Worm (Caenorhabditis elegans) whole organism, young adult: Measurements from ENCODE around the gene W02F12.4.

Source experiments
- B0336.3 ChIP-seq: fragments of 200-800 bp; sonication (Bioruptor generic); IDR thresholded peaks from 2 replicates; pipeline ENCODE4 v1.3.6; 2022; ENCODE audit warnings: missing genetic modification characterization, missing compliant biosample characterization
- C06A6.2 ChIP-seq: fragments of 200-800 bp; sonication (Bioruptor generic); conservative IDR thresholded peaks from 2 replicates; pipeline ENCODE4 v1.3.6; 2022; ENCODE audit warnings: missing genetic modification characterization, missing compliant biosample characterization
- D2030.7 ChIP-seq: fragments of 200-800 bp; sonication (Bioruptor generic); IDR thresholded peaks from 2 replicates; pipeline ENCODE4 v1.3.6; 2022; ENCODE audit warnings: missing genetic modification reagents, missing genetic modification characterization, missing compliant biosample characterization
- F10E7.11 ChIP-seq: sonication (generic microtip); optimal IDR thresholded peaks from 2 replicates; lab custom pipeline; 2017; ENCODE audit warnings: mild to moderate bottlenecking, missing genetic modification characterization, moderate library complexity, missing compliant biosample characterization
- F22D6.2 ChIP-seq: sonication (generic microtip); optimal IDR thresholded peaks from 2 replicates; lab custom pipeline; 2016; ENCODE audit warnings: mild to moderate bottlenecking, missing genetic modification characterization, missing compliant biosample characterization
- F33H1.4 ChIP-seq: fragments of 200-800 bp; sonication (Bioruptor generic); IDR thresholded peaks from 2 replicates; pipeline ENCODE4 v1.3.6; 2022; ENCODE audit warnings: missing genetic modification reagents, missing genetic modification characterization, missing compliant biosample characterization
- T07F8.4 ChIP-seq: sonication (generic microtip); optimal IDR thresholded peaks from 2 replicates; lab custom pipeline; 2016; ENCODE audit warnings: mild to moderate bottlenecking, missing genetic modification characterization, moderate library complexity, missing compliant biosample characterization
- Y79H2A.3 ChIP-seq: fragments of 200-800 bp; sonication (Bioruptor generic); conservative IDR thresholded peaks from 2 replicates; pipeline ENCODE4 v1.3.6; 2022; ENCODE audit warnings: missing genetic modification reagents, missing genetic modification characterization, missing compliant biosample characterization
- attf-3 ChIP-seq: fragments of 200-800 bp; sonication (Bioruptor generic); conservative IDR thresholded peaks from 2 replicates; pipeline ENCODE4 v1.3.6; 2022; ENCODE audit warnings: missing genetic modification reagents, missing genetic modification characterization, missing compliant biosample characterization
- attf-5 ChIP-seq: fragments of 200-800 bp; sonication (Bioruptor generic); optimal IDR thresholded peaks from 2 replicates; lab custom pipeline; 2018; ENCODE audit warnings: mild to moderate bottlenecking, missing genetic modification characterization, missing compliant biosample characterization
- attf-6 ChIP-seq: fragments of 200-800 bp; sonication (Bioruptor generic); IDR thresholded peaks from 2 replicates; pipeline ENCODE4 v1.3.6; 2022; ENCODE audit warnings: missing genetic modification reagents, missing genetic modification characterization, missing compliant biosample characterization
- ceh-40 ChIP-seq: fragments of 200-800 bp; sonication (Bioruptor generic); IDR thresholded peaks from 2 replicates; pipeline ENCODE4 v1.3.6; 2022; ENCODE audit warnings: missing genetic modification characterization, missing compliant biosample characterization
- ceh-58 ChIP-seq: fragments of 200-800 bp; sonication (Bioruptor generic); IDR thresholded peaks from 2 replicates; pipeline ENCODE4 v1.3.6; 2022; ENCODE audit warnings: missing genetic modification characterization, missing compliant biosample characterization
- chd-7 ChIP-seq: sonication (generic microtip); optimal IDR thresholded peaks from 2 replicates; lab custom pipeline; 2016; ENCODE audit warnings: mild to moderate bottlenecking, missing genetic modification characterization, moderate library complexity, missing compliant biosample characterization
- dox-1 ChIP-seq: fragments of 200-800 bp; sonication (Bioruptor generic); IDR thresholded peaks from 2 replicates; pipeline ENCODE4 v1.3.6; 2022; ENCODE audit warnings: missing genetic modification reagents, missing genetic modification characterization, missing compliant biosample characterization
- dpff-1 ChIP-seq: sonication (generic microtip); optimal IDR thresholded peaks from 2 replicates; lab custom pipeline; 2017; ENCODE audit warnings: mild to moderate bottlenecking, missing genetic modification characterization, missing compliant biosample characterization
- dpl-1 ChIP-seq: fragments of 150-350 bp; optimal IDR thresholded peaks from 2 replicates; lab custom pipeline; 2014; ENCODE audit warnings: missing biosample characterization, missing genetic modification reagents, missing genetic modification characterization
- efl-1 ChIP-seq: fragments of 150-350 bp; optimal IDR thresholded peaks from 2 replicates; lab custom pipeline; 2014; ENCODE audit warnings: missing biosample characterization, missing genetic modification reagents, missing genetic modification characterization
- egrh-3 ChIP-seq: fragments of 200-800 bp; sonication (Bioruptor generic); IDR thresholded peaks from 2 replicates; pipeline ENCODE4 v1.3.6; 2022; ENCODE audit warnings: missing genetic modification reagents, missing genetic modification characterization, missing compliant biosample characterization
- fkh-3 ChIP-seq: sonication (generic microtip); optimal IDR thresholded peaks from 2 replicates; lab custom pipeline; 2016; ENCODE audit warnings: mild to moderate bottlenecking, missing genetic modification characterization, missing compliant biosample characterization
- hmg-1.2 ChIP-seq: fragments of 200-800 bp; sonication (Bioruptor generic); IDR thresholded peaks from 2 replicates; pipeline ENCODE4 v1.3.6; 2022; ENCODE audit warnings: missing genetic modification reagents, missing genetic modification characterization, missing compliant biosample characterization
- hmg-20 ChIP-seq: fragments of 200-800 bp; sonication (Bioruptor generic); IDR thresholded peaks from 2 replicates; pipeline ENCODE4 v1.3.6; 2022; ENCODE audit warnings: missing genetic modification reagents, missing genetic modification characterization, missing compliant biosample characterization
- lag-1 ChIP-seq: fragments of 200-800 bp; sonication (Bioruptor generic); IDR thresholded peaks from 2 replicates; pipeline ENCODE4 v1.3.6; 2022; ENCODE audit warnings: missing genetic modification reagents, missing genetic modification characterization, missing compliant biosample characterization
- lin-35 ChIP-seq, 3 experiments: fragments of 150-350 bp in 2 of 3; sonication (generic microtip) in 1 of 3; optimal IDR thresholded peaks; 2 replicates each; lab custom pipeline; 2014 to 2018; ENCODE audit warnings: missing biosample characterization in 3 of 3, missing genetic modification characterization in 3 of 3, missing genetic modification reagents in 3 of 3
- lin-40 ChIP-seq: sonication (generic microtip); optimal IDR thresholded peaks from 2 replicates; lab custom pipeline; 2016; ENCODE audit warnings: missing genetic modification characterization, mild to moderate bottlenecking, missing compliant biosample characterization, missing genotype, missing genetic modification reagents
- lir-1 ChIP-seq: fragments of 200-800 bp; sonication (Bioruptor generic); conservative IDR thresholded peaks from 2 replicates; pipeline ENCODE4 v1.3.6; 2022; ENCODE audit warnings: missing genetic modification reagents, missing genetic modification characterization, missing compliant biosample characterization
- lsl-1 ChIP-seq: fragments of 200-800 bp; sonication (Bioruptor generic); optimal IDR thresholded peaks from 2 replicates; lab custom pipeline; 2018; ENCODE audit warnings: mild to moderate bottlenecking, missing genetic modification characterization, moderate library complexity, missing compliant biosample characterization
- madf-10 ChIP-seq: sonication (generic microtip); optimal IDR thresholded peaks from 2 replicates; lab custom pipeline; 2016; ENCODE audit warnings: mild to moderate bottlenecking, missing genetic modification characterization, missing compliant biosample characterization
- madf-6 ChIP-seq: fragments of 200-800 bp; sonication (Bioruptor generic); IDR thresholded peaks from 2 replicates; pipeline ENCODE4 v1.3.6; 2022; ENCODE audit warnings: missing genetic modification reagents, missing genetic modification characterization, missing compliant biosample characterization
- madf-8 ChIP-seq: fragments of 200-800 bp; sonication (Bioruptor generic); conservative IDR thresholded peaks from 2 replicates; pipeline ENCODE4 v1.3.6; 2022; ENCODE audit warnings: missing genetic modification reagents, missing genetic modification characterization, missing compliant biosample characterization
- mel-28 ChIP-seq: sonication (generic microtip); optimal IDR thresholded peaks from 2 replicates; lab custom pipeline; 2016; ENCODE audit warnings: borderline replicate concordance, mild to moderate bottlenecking, missing genetic modification characterization, missing compliant biosample characterization
- mxl-1 ChIP-seq: sonication (generic microtip); optimal IDR thresholded peaks from 2 replicates; lab custom pipeline; 2016; ENCODE audit warnings: missing genetic modification characterization, missing compliant biosample characterization
- nhr-120 ChIP-seq: fragments of 200-800 bp; sonication (Bioruptor generic); IDR thresholded peaks from 2 replicates; pipeline ENCODE4 v1.3.6; 2022; ENCODE audit warnings: missing genetic modification characterization, missing compliant biosample characterization
- nhr-80 ChIP-seq: sonication (generic microtip); optimal IDR thresholded peaks from 2 replicates; lab custom pipeline; 2016; ENCODE audit warnings: missing genetic modification characterization, missing compliant biosample characterization
- pbrm-1 ChIP-seq: fragments of 200-800 bp; sonication (Bioruptor generic); IDR thresholded peaks from 2 replicates; pipeline ENCODE4 v1.3.6; 2022; ENCODE audit warnings: missing genetic modification reagents, missing genetic modification characterization, missing compliant biosample characterization
- pha-4 ChIP-seq: fragments of 150-350 bp; sonication (generic microtip); optimal IDR thresholded peaks from 2 replicates; lab custom pipeline; 2014; ENCODE audit warnings: missing biosample characterization, missing genetic modification reagents, missing genetic modification characterization
- repo-1 ChIP-seq: sonication (generic microtip); optimal IDR thresholded peaks from 2 replicates; lab custom pipeline; 2017; ENCODE audit warnings: mild to moderate bottlenecking, missing genetic modification characterization, missing compliant biosample characterization
- sdz-38 ChIP-seq: sonication (generic microtip); optimal IDR thresholded peaks from 2 replicates; lab custom pipeline; 2016; ENCODE audit warnings: missing genotype, missing genetic modification characterization, missing compliant biosample characterization
- sea-2 ChIP-seq: fragments of 200-800 bp; sonication (Bioruptor generic); IDR thresholded peaks from 2 replicates; pipeline ENCODE4 v1.3.6; 2022; ENCODE audit warnings: missing genetic modification characterization, missing compliant biosample characterization
- snpc-1.1 ChIP-seq: sonication (generic microtip); optimal IDR thresholded peaks from 2 replicates; lab custom pipeline; 2017; ENCODE audit warnings: missing genetic modification characterization, mild to moderate bottlenecking, missing compliant biosample characterization, antibody characterized with exemption, moderate library complexity, missing genotype, missing genetic modification reagents; ENCODE audit not compliant: insufficient read depth
- snpc-1.3 ChIP-seq: sonication (generic microtip); optimal IDR thresholded peaks from 2 replicates; lab custom pipeline; 2017; ENCODE audit warnings: missing genetic modification characterization, mild to moderate bottlenecking, missing compliant biosample characterization, antibody characterized with exemption, moderate library complexity, missing genotype, missing genetic modification reagents; ENCODE audit not compliant: insufficient read depth
- snpc-4 ChIP-seq, 5 experiments: fragments of 150-350 bp in 1 of 5; sonication (generic microtip) in 4 of 5; optimal IDR thresholded peaks; 2 replicates each; lab custom pipeline; 2014 to 2018; ENCODE audit warnings: missing genetic modification characterization in 5 of 5, missing biosample characterization in 3 of 5, antibody characterized with exemption in 2 of 5, mild to moderate bottlenecking in 2 of 5, missing compliant biosample characterization in 2 of 5, missing genotype in 2 of 5, moderate library complexity in 2 of 5, missing genetic modification reagents in 1 of 5
- tbp1 ChIP-seq: fragments of 200-800 bp; sonication (Bioruptor generic); optimal IDR thresholded peaks from 2 replicates; lab custom pipeline; 2018; ENCODE audit warnings: mild to moderate bottlenecking, missing genetic modification characterization, missing compliant biosample characterization
- tbx-9 ChIP-seq: sonication (generic microtip); optimal IDR thresholded peaks from 2 replicates; lab custom pipeline; 2016; ENCODE audit warnings: borderline replicate concordance, missing genetic modification characterization, inconsistent platforms, missing compliant biosample characterization
- ztf-18 ChIP-seq: sonication (generic microtip); optimal IDR thresholded peaks from 2 replicates; lab custom pipeline; 2016; ENCODE audit warnings: missing genotype, mild to moderate bottlenecking, missing genetic modification characterization, missing compliant biosample characterization
- ztf-26 ChIP-seq: sonication (generic microtip); optimal IDR thresholded peaks from 2 replicates; lab custom pipeline; 2017; ENCODE audit warnings: missing genetic modification characterization, missing compliant biosample characterization
- ztf-28 ChIP-seq: fragments of 200-800 bp; sonication (Bioruptor generic); IDR thresholded peaks from 2 replicates; pipeline ENCODE4 v1.3.6; 2022; ENCODE audit warnings: missing genetic modification reagents, missing genetic modification characterization, missing compliant biosample characterization

Gene W02F12.4

ce11 chrV:6710462-6710861, 3.7 kb upstream of the W02F12.4 start, which contains the start of gene sna-1:
Gene sna-1, minus strand, starts transcription at chrV:6710679.
- TF ChIP-seq nhr-80 (tag; lab: Kevin White, UChicago) = no peak
- TF ChIP-seq pha-4 = no peak
- TF ChIP-seq Y79H2A.3 = no peak
- TF ChIP-seq madf-10 (tag; lab: Kevin White, UChicago) = no peak
- TF ChIP-seq attf-3 = peak; percentile 90
- no peak for TF ChIP-seq lir-1 (GFP tag; lab: Robert Waterston, UW)
- TF ChIP-seq mxl-1 = no peak
- TF ChIP-seq efl-1 (GFP tag; lab: Kevin White, UChicago) = peak; percentile 26
- no peak for TF ChIP-seq dox-1 (GFP tag; lab: Robert Waterston, UW)
- no peak for TF ChIP-seq fkh-3 (tag; lab: Kevin White, UChicago)
- TF ChIP-seq lin-35 (GFP tag; optimal IDR thresholded peaks at IDR 0.05; lab: Kevin White, UChicago) = no peak
- peak; percentile 47 for TF ChIP-seq lsl-1 (GFP tag; lab: Kevin White, UChicago)
- no peak for TF ChIP-seq C06A6.2 (GFP tag; lab: Robert Waterston, UW)
- TF ChIP-seq madf-6 (GFP tag; lab: Robert Waterston, UW) = peak; percentile 75
- TF ChIP-seq lag-1 (GFP tag; lab: Robert Waterston, UW) = no peak
- TF ChIP-seq attf-5 = no peak
- TF ChIP-seq sdz-38 (tag; lab: Kevin White, UChicago) = no peak
- TF ChIP-seq pbrm-1 = no peak
- no peak for TF ChIP-seq dpff-1 (tag; lab: Kevin White, UChicago)
- TF ChIP-seq snpc-4 (GFP tag; optimal IDR thresholded peaks at IDR 0.05; lab: Kevin White, UChicago) = no peak
- TF ChIP-seq snpc-4 (tag; optimal IDR thresholded peaks at IDR 0.05; lab: Kevin White, UChicago) = no peak
- no peak for TF ChIP-seq lin-40
- no peak for TF ChIP-seq hmg-20 (GFP tag; lab: Robert Waterston, UW)
- TF ChIP-seq mel-28 (tag; lab: Kevin White, UChicago) = no peak
- no peak for TF ChIP-seq B0336.3 (GFP tag; lab: Robert Waterston, UW)
- no peak for TF ChIP-seq F10E7.11
- TF ChIP-seq ceh-58 = no peak
- TF ChIP-seq ztf-28 = no peak
- TF ChIP-seq ceh-40 (GFP tag; lab: Robert Waterston, UW) = no peak
- no peak for TF ChIP-seq F22D6.2
- peak; percentile 59; the same call in 1 of the 2 replicates for TF ChIP-seq madf-8
- no peak for TF ChIP-seq nhr-120 (GFP tag; lab: Robert Waterston, UW)
- TF ChIP-seq, all 124 proteins: peak for 5

ce11 chrV:6709050-6709683, 2.4 kb upstream of the W02F12.4 start, which contains the start of gene dlst-1:
Gene dlst-1, minus strand, starts transcription at chrV:6709101.
- TF ChIP-seq egrh-3 (GFP tag; lab: Robert Waterston, UW) (no peak), repo-1 (tag; lab: Kevin White, UChicago) (peak; percentile 65), lag-1 (GFP tag; lab: Robert Waterston, UW) (no peak), chd-7 (tag; lab: Kevin White, UChicago) (no peak), D2030.7 (peak; percentile 16; the same call in 1 of the 2 replicates), ztf-26 (tag; lab: Kevin White, UChicago) (peak; percentile 57), efl-1 (GFP tag; lab: Kevin White, UChicago) (peak; percentile 25), F33H1.4 (GFP tag; lab: Robert Waterston, UW) (0 out of 2 replicates have a peak, but pooled peaks have one; percentile 23), dpff-1 (tag; lab: Kevin White, UChicago) (no peak), tbp1 (GFP tag; lab: Kevin White, UChicago) (peak; percentile 36), T07F8.4 (no peak), nhr-80 (tag; lab: Kevin White, UChicago) (peak; percentile 12), lsl-1 (GFP tag; lab: Kevin White, UChicago) (peak; percentile 48), dpl-1 (GFP tag; lab: Kevin White, UChicago) (no peak), tbx-9 (tag; lab: Kevin White, UChicago) (no peak), sea-2 (GFP tag; lab: Robert Waterston, UW) (no peak), madf-10 (tag; lab: Kevin White, UChicago) (peak; percentile 18), hmg-1.2 (GFP tag; lab: Robert Waterston, UW) (0 out of 2 replicates have a peak, but pooled peaks have one; percentile 21), ztf-18 (tag; lab: Kevin White, UChicago) (peak; percentile 17), attf-6 (GFP tag; lab: Robert Waterston, UW) (no peak), snpc-1.3 (peak; percentile 10), snpc-1.1 (tag; lab: Kevin White, UChicago) (no peak)
